Worm (Caenorhabditis elegans) whole organism, L4 larva: ENCODE data around the gene T09B9.4.

Experiments used
- D1046.2 ChIP-seq: fragments of 200-800 bp; sonication (Bioruptor generic); IDR thresholded peaks from 2 replicates; pipeline ENCODE4 v1.3.6; 2022; ENCODE audit warnings: missing genetic modification characterization, missing compliant biosample characterization
- F10B5.3 ChIP-seq: sonication (generic microtip); optimal IDR thresholded peaks from 2 replicates; lab custom pipeline; 2016; ENCODE audit warnings: mild to moderate bottlenecking, missing genetic modification characterization, missing compliant biosample characterization
- F37D6.2 ChIP-seq: sonication (generic microtip); optimal IDR thresholded peaks from 2 replicates; lab custom pipeline; 2016; ENCODE audit warnings: mild to moderate bottlenecking, missing genetic modification characterization, missing compliant biosample characterization
- F44E2.7 ChIP-seq: fragments of 200-800 bp; sonication (Bioruptor generic); IDR thresholded peaks from 2 replicates; pipeline ENCODE4 v2.1.2; 2022; ENCODE audit warnings: missing genetic modification characterization, missing compliant biosample characterization
- T20F7.1 ChIP-seq: fragments of 200-800 bp; sonication (Bioruptor generic); optimal IDR thresholded peaks from 2 replicates; lab custom pipeline; 2018; ENCODE audit warnings: mild to moderate bottlenecking, missing genetic modification characterization, missing compliant biosample characterization
- Y5F2A.4 ChIP-seq: fragments of 200-800 bp; sonication (Bioruptor generic); optimal IDR thresholded peaks from 2 replicates; lab custom pipeline; 2018; ENCODE audit warnings: mild to moderate bottlenecking, missing genetic modification characterization, missing compliant biosample characterization
- ZK546.5 ChIP-seq, 2 experiments: sonication (generic microtip); optimal IDR thresholded peaks; 2 replicates each; lab custom pipeline; 2017; ENCODE audit warnings: missing biosample characterization in 2 of 2, missing genetic modification characterization in 2 of 2
- attf-4 ChIP-seq: sonication (generic microtip); optimal IDR thresholded peaks from 3 replicates; lab custom pipeline; 2017; ENCODE audit warnings: missing biosample characterization, missing genetic modification characterization
- ceh-20 ChIP-seq: fragments of 200-800 bp; sonication (Bioruptor generic); IDR thresholded peaks from 2 replicates; pipeline ENCODE4 v1.3.6; 2022; ENCODE audit warnings: missing genetic modification reagents, missing genetic modification characterization, missing compliant biosample characterization
- ceh-28 ChIP-seq: fragments of 150-350 bp; optimal IDR thresholded peaks from 2 replicates; lab custom pipeline; 2014; ENCODE audit warnings: missing biosample characterization, missing genetic modification reagents, missing genetic modification characterization
- ceh-62 ChIP-seq: sonication (generic microtip); optimal IDR thresholded peaks from 2 replicates; lab custom pipeline; 2017; ENCODE audit warnings: missing biosample characterization, missing genetic modification characterization
- ces-1 ChIP-seq: fragments of 150-350 bp; sonication (generic microtip); optimal IDR thresholded peaks from 4 replicates; lab custom pipeline; 2014; ENCODE audit warnings: missing biosample characterization, missing genetic modification reagents, missing genetic modification characterization
- daf-16 ChIP-seq, 3 experiments: sonication (generic microtip); optimal IDR thresholded peaks; 2 replicates each; lab custom pipeline; 2016 to 2017; ENCODE audit warnings: missing genetic modification characterization in 3 of 3, missing genetic modification reagents in 3 of 3, mild to moderate bottlenecking in 2 of 3, missing compliant biosample characterization in 2 of 3, missing biosample characterization in 1 of 3, moderate library complexity in 1 of 3
- dmd-6 ChIP-seq: fragments of 200-800 bp; sonication (Bioruptor generic); IDR thresholded peaks from 2 replicates; pipeline ENCODE4 v1.3.6; 2022; ENCODE audit warnings: missing genetic modification reagents, missing genetic modification characterization, missing compliant biosample characterization
- dpl-1 ChIP-seq: fragments of 150-350 bp; optimal IDR thresholded peaks from 2 replicates; lab custom pipeline; 2014; ENCODE audit warnings: missing biosample characterization, missing genetic modification reagents, missing genetic modification characterization
- dve-1 ChIP-seq: sonication (generic microtip); optimal IDR thresholded peaks from 2 replicates; lab custom pipeline; 2017; ENCODE audit warnings: antibody characterized with exemption, mild to moderate bottlenecking, missing genetic modification characterization, missing compliant biosample characterization; ENCODE audit not compliant: insufficient read depth
- egl-27 ChIP-seq: sonication (generic microtip); optimal IDR thresholded peaks from 3 replicates; lab custom pipeline; 2017; ENCODE audit warnings: missing biosample characterization, missing genetic modification reagents, missing genetic modification characterization
- egl-43 ChIP-seq: fragments of 200-800 bp; sonication (Bioruptor generic); IDR thresholded peaks from 2 replicates; pipeline ENCODE4 v1.3.6; 2022; ENCODE audit warnings: missing genetic modification reagents, missing genetic modification characterization, missing compliant biosample characterization
- fkh-10 ChIP-seq: fragments of 150-350 bp; optimal IDR thresholded peaks from 2 replicates; lab custom pipeline; 2014; ENCODE audit warnings: missing biosample characterization, missing genetic modification reagents, missing genetic modification characterization
- gei-8 ChIP-seq: fragments of 200-800 bp; sonication (Bioruptor generic); optimal IDR thresholded peaks from 2 replicates; lab custom pipeline; 2018; ENCODE audit warnings: mild to moderate bottlenecking, missing genetic modification characterization, missing compliant biosample characterization
- hif-1 ChIP-seq, 2 experiments: sonication (generic microtip); optimal IDR thresholded peaks; 2 replicates each; lab custom pipeline; 2016 to 2017; ENCODE audit warnings: missing compliant biosample characterization in 2 of 2, missing genetic modification characterization in 2 of 2, missing genetic modification reagents in 2 of 2, missing genotype in 2 of 2, mild to moderate bottlenecking in 1 of 2
- hlh-11 ChIP-seq: fragments of 200-800 bp; sonication (Bioruptor generic); optimal IDR thresholded peaks from 2 replicates; lab custom pipeline; 2018; ENCODE audit warnings: mild to moderate bottlenecking, missing genetic modification characterization, missing compliant biosample characterization
- hlh-30 ChIP-seq: sonication (generic microtip); optimal IDR thresholded peaks from 2 replicates; lab custom pipeline; 2017; ENCODE audit warnings: antibody characterized with exemption, mild to moderate bottlenecking, missing genetic modification characterization, missing compliant biosample characterization; ENCODE audit not compliant: insufficient read depth
- hmg-1.1 ChIP-seq: fragments of 200-800 bp; sonication (Bioruptor generic); IDR thresholded peaks from 2 replicates; pipeline ENCODE4 v1.3.6; 2022; ENCODE audit warnings: missing genetic modification reagents, missing genetic modification characterization, missing compliant biosample characterization
- jun-1 ChIP-seq: fragments of 150-350 bp; optimal IDR thresholded peaks from 2 replicates; lab custom pipeline; 2014; ENCODE audit warnings: missing biosample characterization, missing genetic modification reagents, missing genetic modification characterization
- lin-13 ChIP-seq: fragments of 150-350 bp; optimal IDR thresholded peaks from 2 replicates; lab custom pipeline; 2014; ENCODE audit warnings: missing biosample characterization, missing genetic modification reagents, missing genetic modification characterization
- lin-38 ChIP-seq: fragments of 200-800 bp; sonication (Bioruptor generic); IDR thresholded peaks from 2 replicates; pipeline ENCODE4 v1.3.6; 2022; ENCODE audit warnings: missing genetic modification reagents, missing genetic modification characterization, missing compliant biosample characterization
- mxl-2 ChIP-seq: fragments of 200-800 bp; sonication (Bioruptor generic); conservative IDR thresholded peaks from 2 replicates; pipeline ENCODE4 v1.3.6; 2022; ENCODE audit warnings: missing genetic modification reagents, missing genetic modification characterization, missing compliant biosample characterization
- nhr-11 ChIP-seq: fragments of 150-350 bp; optimal IDR thresholded peaks from 2 replicates; lab custom pipeline; 2014; ENCODE audit warnings: missing biosample characterization, missing genetic modification characterization
- nhr-111 ChIP-seq: fragments of 200-800 bp; sonication (Bioruptor generic); optimal IDR thresholded peaks from 2 replicates; lab custom pipeline; 2018; ENCODE audit warnings: mild to moderate bottlenecking, missing genetic modification characterization, missing compliant biosample characterization
- nhr-237 ChIP-seq: sonication (generic microtip); optimal IDR thresholded peaks from 2 replicates; lab custom pipeline; 2017; ENCODE audit warnings: missing biosample characterization, missing genetic modification characterization
- nhr-25 ChIP-seq: sonication (generic microtip); optimal IDR thresholded peaks from 2 replicates; lab custom pipeline; 2017; ENCODE audit warnings: missing genetic modification characterization, mild to moderate bottlenecking, missing compliant biosample characterization, antibody characterized with exemption, moderate library complexity, borderline replicate concordance; ENCODE audit not compliant: insufficient read depth
- nhr-28 ChIP-seq: fragments of 150-350 bp; optimal IDR thresholded peaks from 2 replicates; lab custom pipeline; 2014; ENCODE audit warnings: missing biosample characterization, missing genetic modification characterization
- nhr-41 ChIP-seq: fragments of 200-800 bp; sonication (Bioruptor generic); IDR thresholded peaks from 2 replicates; pipeline ENCODE4 v1.3.6; 2022; ENCODE audit warnings: missing genetic modification reagents, missing genetic modification characterization, missing compliant biosample characterization
- nhr-42 ChIP-seq: fragments of 200-800 bp; sonication (Bioruptor generic); IDR thresholded peaks from 2 replicates; pipeline ENCODE4 v1.3.6; 2022; ENCODE audit warnings: missing genetic modification characterization, missing compliant biosample characterization
- nhr-48 ChIP-seq: sonication (generic microtip); optimal IDR thresholded peaks from 2 replicates; lab custom pipeline; 2016; ENCODE audit warnings: mild to moderate bottlenecking, missing genetic modification characterization, missing compliant biosample characterization
- nhr-6 ChIP-seq: fragments of 150-350 bp; optimal IDR thresholded peaks from 2 replicates; lab custom pipeline; 2014; ENCODE audit warnings: missing biosample characterization, missing genetic modification characterization
- pha-4 ChIP-seq, 2 experiments: fragments of 150-350 bp in 1 of 2; fragments of 200-800 bp in 1 of 2; sonication (Bioruptor generic) in 1 of 2; IDR thresholded peaks in 1 of 2; optimal IDR thresholded peaks in 1 of 2; 2 replicates each; pipeline versions ENCODE4 v1.3.6 to Lab custom; 2014 to 2022; ENCODE audit warnings: missing genetic modification characterization in 2 of 2, missing genetic modification reagents in 2 of 2, missing biosample characterization in 1 of 2, missing compliant biosample characterization in 1 of 2
- pqm-1 ChIP-seq: sonication (generic microtip); optimal IDR thresholded peaks from 2 replicates; lab custom pipeline; 2017; ENCODE audit warnings: missing biosample characterization, missing genetic modification characterization
- sdz-12 ChIP-seq: fragments of 200-800 bp; sonication (Bioruptor generic); optimal IDR thresholded peaks from 2 replicates; lab custom pipeline; 2018; ENCODE audit warnings: mild to moderate bottlenecking, missing genetic modification characterization, missing compliant biosample characterization
- snpc-1.2 ChIP-seq: fragments of 200-800 bp; sonication (Bioruptor generic); IDR thresholded peaks from 2 replicates; pipeline ENCODE4 v1.3.6; 2022; ENCODE audit warnings: missing genetic modification reagents, missing genetic modification characterization, missing compliant biosample characterization
- snpc-4 ChIP-seq: fragments of 150-350 bp; optimal IDR thresholded peaks from 2 replicates; lab custom pipeline; 2014; ENCODE audit warnings: missing biosample characterization, missing genetic modification characterization
- unc-39 ChIP-seq: sonication (generic microtip); optimal IDR thresholded peaks from 2 replicates; lab custom pipeline; 2017; ENCODE audit warnings: missing biosample characterization, missing genetic modification characterization
- vab-7 ChIP-seq: fragments of 200-800 bp; sonication (Bioruptor generic); IDR thresholded peaks from 2 replicates; pipeline ENCODE4 v1.3.6; 2022; ENCODE audit warnings: missing genetic modification reagents, missing genetic modification characterization, missing compliant biosample characterization
- zfp-3 ChIP-seq: fragments of 200-800 bp; sonication (Bioruptor generic); conservative IDR thresholded peaks from 2 replicates; pipeline ENCODE4 v1.3.6; 2022; ENCODE audit warnings: missing genetic modification reagents, missing genetic modification characterization, missing compliant biosample characterization
- zip-2 ChIP-seq: fragments of 150-350 bp; optimal IDR thresholded peaks from 2 replicates; lab custom pipeline; 2014; ENCODE audit warnings: missing biosample characterization, missing genetic modification characterization

Gene T09B9.4

ce11 chrX:9774323-9774722 is at the start of gene T09B9.4:
Gene T09B9.4, minus strand, starts transcription at chrX:9774352.
- no peak for TF ChIP-seq zfp-3 (GFP tag; lab: Robert Waterston, UW)
- no peak for TF ChIP-seq snpc-4 (tag; lab: Kevin White, UChicago)
- TF ChIP-seq ZK546.5 (tag; optimal IDR thresholded peaks at IDR 0.05; lab: Kevin White, UChicago) = no peak
- no peak for TF ChIP-seq pha-4 (GFP tag; IDR thresholded peaks at IDR 0.05; lab: Robert Waterston, UW)
- TF ChIP-seq pha-4 (tag; optimal IDR thresholded peaks at IDR 0.05; lab: Kevin White, UChicago) = peak; percentile 32
- TF ChIP-seq F44E2.7 (GFP tag; lab: Robert Waterston, UW) = no peak
- TF ChIP-seq gei-8 (GFP tag; lab: Kevin White, UChicago) = no peak
- no peak for TF ChIP-seq unc-39 (tag; lab: Kevin White, UChicago)
- TF ChIP-seq lin-38 = peak; percentile 89
- TF ChIP-seq lin-13 (GFP tag; lab: Kevin White, UChicago) = no peak
- TF ChIP-seq nhr-28 = peak; percentile 8
- TF ChIP-seq dve-1 (tag; lab: Kevin White, UChicago) = peak; percentile 23
- TF ChIP-seq egl-27 (tag; lab: Kevin White, UChicago) = no peak
- TF ChIP-seq dmd-6 (GFP tag; lab: Robert Waterston, UW) = peak; percentile 31; the same call in 1 of the 2 replicates
- TF ChIP-seq daf-16 (GFP tag; optimal IDR thresholded peaks at IDR 0.05; lab: Kevin White, UChicago) = no peak
- peak; percentile 21 for TF ChIP-seq daf-16 (tag; optimal IDR thresholded peaks at IDR 0.05; lab: Kevin White, UChicago)
- no peak for TF ChIP-seq fkh-10 (GFP tag; lab: Kevin White, UChicago)
- no peak for TF ChIP-seq ces-1 (GFP tag; lab: Kevin White, UChicago)
- peak; percentile 50 for TF ChIP-seq hlh-30 (tag; lab: Kevin White, UChicago)
- peak; percentile 44 for TF ChIP-seq pqm-1 (tag; lab: Kevin White, UChicago)
- peak; percentile 31 for TF ChIP-seq hlh-11 (tag; lab: Kevin White, UChicago)
- TF ChIP-seq ceh-20 (GFP tag; lab: Robert Waterston, UW) = no peak
- no peak for TF ChIP-seq jun-1 (tag; lab: Kevin White, UChicago)
- TF ChIP-seq nhr-237 = no peak
- no peak for TF ChIP-seq F37D6.2 (tag; lab: Kevin White, UChicago)
- TF ChIP-seq F10B5.3 (tag; lab: Kevin White, UChicago) = no peak
- 0 out of 2 replicates have a peak, but pooled peaks have one; percentile 36 for TF ChIP-seq hmg-1.1 (GFP tag; lab: Robert Waterston, UW)
- peak; percentile 20 for TF ChIP-seq nhr-6

DNA sequence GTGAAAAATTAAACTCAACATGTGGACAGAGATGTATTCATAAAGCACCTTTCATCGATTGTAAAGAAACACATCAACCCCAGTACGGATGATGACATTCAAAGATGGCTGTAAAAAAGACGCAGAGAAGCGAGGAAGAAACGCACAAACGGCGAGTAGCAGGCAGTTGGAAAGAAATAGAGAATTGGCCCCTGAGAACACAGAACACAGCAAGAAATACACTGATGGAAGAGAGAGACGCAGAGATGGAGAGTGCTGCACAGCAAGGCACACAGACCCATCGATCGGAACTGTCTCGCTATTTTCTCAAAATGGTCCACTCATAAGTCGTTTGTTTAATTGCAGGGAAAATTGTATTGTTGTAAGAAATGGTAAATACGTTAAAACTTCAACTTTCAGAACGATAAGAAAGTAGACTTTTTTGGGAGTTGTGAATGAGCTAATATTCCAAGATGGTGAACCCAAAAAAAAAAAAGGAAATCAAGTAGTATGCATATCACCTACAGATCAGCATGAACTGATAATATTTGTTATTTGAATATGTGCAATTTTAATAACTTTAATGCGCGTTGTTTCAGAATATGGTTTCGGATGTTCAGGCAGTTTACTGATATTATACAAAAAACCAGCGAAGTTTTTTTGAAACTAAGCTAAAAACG is 48.6 kb upstream of the T09B9.4 start:
- TF ChIP-seq sdz-12 (GFP tag; lab: Kevin White, UChicago) (no peak), lin-38 (no peak), nhr-48 (tag; lab: Kevin White, UChicago) (no peak), nhr-11 (tag; lab: Kevin White, UChicago) (peak; percentile 20), egl-43 (no peak), nhr-42 (GFP tag; lab: Robert Waterston, UW) (no peak), hif-1 (tag; optimal IDR thresholded peaks at IDR 0.05; lab: Kevin White, UChicago) (no peak), snpc-4 (tag; lab: Kevin White, UChicago) (no peak), nhr-41 (no peak), nhr-25 (peak; percentile 59), dpl-1 (peak; percentile 23), T20F7.1 (GFP tag; lab: Kevin White, UChicago) (no peak), vab-7 (GFP tag; lab: Robert Waterston, UW) (no peak), Y5F2A.4 (no peak), snpc-1.2 (no peak), dmd-6 (GFP tag; lab: Robert Waterston, UW) (peak; percentile 70), pqm-1 (tag; lab: Kevin White, UChicago) (peak; percentile 33), daf-16 (GFP tag; optimal IDR thresholded peaks at IDR 0.05; lab: Kevin White, UChicago) (no peak), daf-16 (tag; optimal IDR thresholded peaks at IDR 0.05; lab: Kevin White, UChicago) (peak; percentile 77), hmg-1.1 (GFP tag; lab: Robert Waterston, UW) (peak; percentile 82), F10B5.3 (tag; lab: Kevin White, UChicago) (no peak), mxl-2 (GFP tag; lab: Robert Waterston, UW) (no peak), D1046.2 (no peak), ceh-28 (tag; lab: Kevin White, UChicago) (peak; percentile 38), zip-2 (tag; lab: Kevin White, UChicago) (no peak), nhr-111 (GFP tag; lab: Kevin White, UChicago) (no peak), attf-4 (tag; lab: Kevin White, UChicago) (no peak), ceh-20 (GFP tag; lab: Robert Waterston, UW) (no peak), ceh-62 (tag; lab: Kevin White, UChicago) (no peak), unc-39 (tag; lab: Kevin White, UChicago) (no peak)
